Worm (Caenorhabditis elegans) whole organism, L4/young adult: ENCODE results near the gene T02B11.9.

Experiments used
- W03F9.2 ChIP-seq: fragments of 150-350 bp; optimal IDR thresholded peaks from 2 replicates; lab custom pipeline; 2014; ENCODE audit warnings: missing biosample characterization, missing genetic modification characterization
- dao-5 ChIP-seq: sonication (generic microtip); optimal IDR thresholded peaks from 2 replicates; lab custom pipeline; 2016; ENCODE audit warnings: missing genotype, missing genetic modification characterization, moderate library complexity, missing compliant biosample characterization
- him-1 ChIP-seq: sonication (generic microtip); optimal IDR thresholded peaks from 2 replicates; lab custom pipeline; 2016; ENCODE audit warnings: missing genotype, missing genetic modification reagents, missing genetic modification characterization, missing compliant biosample characterization

Gene T02B11.9

DNA sequence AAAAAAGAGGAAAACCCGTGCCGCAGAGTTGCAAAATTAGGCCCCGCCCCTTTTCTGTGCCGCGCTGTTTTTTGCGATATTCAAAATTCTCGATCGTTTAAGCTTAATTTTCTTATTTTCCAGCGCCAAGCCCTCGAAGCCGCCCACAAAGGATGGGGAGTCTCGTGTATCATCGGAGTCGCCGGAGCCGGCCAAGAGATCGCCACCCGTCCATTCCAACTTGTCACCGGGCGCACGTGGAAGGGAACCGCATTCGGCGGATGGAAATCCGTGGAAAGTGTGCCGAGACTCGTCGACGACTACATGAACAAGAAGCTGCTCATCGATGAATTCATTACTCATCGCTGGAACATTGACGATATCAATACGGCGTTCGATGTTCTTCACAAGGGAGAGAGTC lies 39.7 kb downstream of the T02B11.9 start:
- TF ChIP-seq him-1 (tag; lab: Kevin White, UChicago) (no peak), dao-5 (no peak)

DNA sequence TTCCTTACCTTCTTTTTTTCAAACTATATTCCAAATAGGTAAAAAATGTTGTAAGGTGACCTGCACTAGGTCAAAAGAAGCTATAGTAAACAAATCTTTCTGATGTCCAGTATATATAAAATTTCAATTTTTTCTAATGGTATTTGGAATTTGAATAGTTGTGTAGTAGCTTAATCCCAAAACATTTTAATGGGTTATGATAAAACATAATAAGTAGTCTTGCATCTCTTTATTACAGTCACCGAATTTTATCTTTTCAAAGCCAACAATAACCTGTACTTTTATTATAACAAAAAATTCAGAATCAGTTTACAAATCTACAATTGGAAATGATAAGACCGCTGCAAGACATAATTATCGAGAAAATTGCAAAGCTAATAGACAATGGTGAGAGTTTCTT lies 41.4 kb downstream of the T02B11.9 start, which contains the start of gene H24K24.2:
H24K24.2 (plus strand) TSS at position 301 of the 400 bp plus-strand sequence.
- TF ChIP-seq dao-5 = no peak
- TF ChIP-seq him-1 (tag; lab: Kevin White, UChicago) = no peak
- no peak for TF ChIP-seq W03F9.2 (tag; lab: Kevin White, UChicago)
